Worm (Caenorhabditis elegans) whole organism, mixed stage, embryonic: Measurements from ENCODE around the gene pdfr-1.

Source experiments
- ces-1 ChIP-seq: fragments of 150-350 bp; optimal IDR thresholded peaks from 2 replicates; lab custom pipeline; 2014; ENCODE audit warnings: missing biosample characterization, missing genetic modification reagents, missing genetic modification characterization
- elt-3 ChIP-seq: fragments of 150-350 bp; optimal IDR thresholded peaks from 2 replicates; lab custom pipeline; 2014; ENCODE audit warnings: missing biosample characterization, missing genetic modification characterization
- mab-5 ChIP-seq: fragments of 150-350 bp; optimal IDR thresholded peaks from 2 replicates; lab custom pipeline; 2014; ENCODE audit warnings: missing biosample characterization, missing genetic modification characterization
- sem-2 ChIP-seq: fragments of 200-800 bp; sonication (Bioruptor generic); optimal IDR thresholded peaks from 2 replicates; lab custom pipeline; 2018; ENCODE audit warnings: mild to moderate bottlenecking, missing genetic modification characterization, missing compliant biosample characterization
- sptf-1 ChIP-seq: sonication (generic microtip); optimal IDR thresholded peaks from 2 replicates; lab custom pipeline; 2017; ENCODE audit warnings: mild to moderate bottlenecking, missing genetic modification characterization, moderate library complexity, missing compliant biosample characterization

- no peak for TF ChIP-seq sptf-1 (tag; lab: Kevin White, UChicago)
- TF ChIP-seq ces-1 = peak; percentile 55
- TF ChIP-seq mab-5 (tag; lab: Kevin White, UChicago) = no peak
- TF ChIP-seq elt-3 (tag; lab: Kevin White, UChicago) = no peak
- no peak for TF ChIP-seq sem-2 (GFP tag; lab: Kevin White, UChicago)
Measured at ce11 chrIII:6677304-6677703, 25.4 kb upstream of the pdfr-1 start.
